Worm (Caenorhabditis elegans) whole organism, young adult: ENCODE results near the gene Y79H2A.12.

Source experiments
- B0336.3 ChIP-seq: fragments of 200-800 bp; sonication (Bioruptor generic); IDR thresholded peaks from 2 replicates; pipeline ENCODE4 v1.3.6; 2022; ENCODE audit warnings: missing genetic modification characterization, missing compliant biosample characterization
- Y56A3A.18 ChIP-seq: fragments of 200-800 bp; sonication (Bioruptor generic); IDR thresholded peaks from 2 replicates; pipeline ENCODE4 v1.3.6; 2022; ENCODE audit warnings: missing genetic modification reagents, missing genetic modification characterization, missing compliant biosample characterization
- atf-7 ChIP-seq: sonication (generic microtip); optimal IDR thresholded peaks from 2 replicates; lab custom pipeline; 2017; ENCODE audit warnings: mild to moderate bottlenecking, missing genetic modification characterization, missing compliant biosample characterization
- efl-1 ChIP-seq: fragments of 150-350 bp; optimal IDR thresholded peaks from 2 replicates; lab custom pipeline; 2014; ENCODE audit warnings: missing biosample characterization, missing genetic modification reagents, missing genetic modification characterization
- nfyb-1 ChIP-seq: fragments of 200-800 bp; sonication (Bioruptor generic); IDR thresholded peaks from 2 replicates; pipeline ENCODE4 v1.3.6; 2022; ENCODE audit warnings: missing genetic modification reagents, missing genetic modification characterization, missing compliant biosample characterization
- nhr-90 ChIP-seq: sonication (generic microtip); optimal IDR thresholded peaks from 2 replicates; lab custom pipeline; 2016; ENCODE audit warnings: missing genotype, mild to moderate bottlenecking, missing genetic modification characterization, missing compliant biosample characterization
- snpc-1.3 ChIP-seq: sonication (generic microtip); optimal IDR thresholded peaks from 2 replicates; lab custom pipeline; 2017; ENCODE audit warnings: missing genetic modification characterization, mild to moderate bottlenecking, missing compliant biosample characterization, antibody characterized with exemption, moderate library complexity, missing genotype, missing genetic modification reagents; ENCODE audit not compliant: insufficient read depth

DNA sequence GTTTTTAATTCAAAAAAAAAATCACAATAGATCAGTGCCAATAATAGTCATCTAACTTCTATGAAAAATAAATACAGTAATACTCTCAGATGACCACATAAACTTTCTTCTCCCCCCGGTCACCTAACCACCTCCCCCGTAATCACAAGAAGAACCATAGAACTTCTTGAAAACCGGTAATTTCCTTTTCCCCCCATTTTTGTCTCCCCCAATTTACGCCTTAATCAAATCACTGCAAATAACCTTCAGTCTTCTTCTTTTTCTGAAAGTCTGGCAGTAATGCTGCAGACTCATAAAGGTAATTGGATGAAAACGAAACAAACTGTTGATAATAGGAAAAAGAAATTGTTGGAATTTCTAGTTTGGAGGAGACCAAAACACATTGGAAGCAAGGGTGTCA, 14.2 kb downstream of the Y79H2A.12 start:
- no peak for TF ChIP-seq atf-7
- TF ChIP-seq nfyb-1 (GFP tag; lab: Robert Waterston, UW): no peak
- TF ChIP-seq Y56A3A.18: no peak
- no peak for TF ChIP-seq efl-1 (GFP tag; lab: Kevin White, UChicago)
- no peak for TF ChIP-seq B0336.3 (GFP tag; lab: Robert Waterston, UW)
- no peak for TF ChIP-seq snpc-1.3
- no peak for TF ChIP-seq nhr-90 (tag; lab: Kevin White, UChicago)
